Fruit fly (Drosophila melanogaster): ENCODE measurements around the gene Vps39.
A peak's percentile ranks its signal among the peaks of the same experiment; 100 is the strongest.

Vps39 gene

DNA sequence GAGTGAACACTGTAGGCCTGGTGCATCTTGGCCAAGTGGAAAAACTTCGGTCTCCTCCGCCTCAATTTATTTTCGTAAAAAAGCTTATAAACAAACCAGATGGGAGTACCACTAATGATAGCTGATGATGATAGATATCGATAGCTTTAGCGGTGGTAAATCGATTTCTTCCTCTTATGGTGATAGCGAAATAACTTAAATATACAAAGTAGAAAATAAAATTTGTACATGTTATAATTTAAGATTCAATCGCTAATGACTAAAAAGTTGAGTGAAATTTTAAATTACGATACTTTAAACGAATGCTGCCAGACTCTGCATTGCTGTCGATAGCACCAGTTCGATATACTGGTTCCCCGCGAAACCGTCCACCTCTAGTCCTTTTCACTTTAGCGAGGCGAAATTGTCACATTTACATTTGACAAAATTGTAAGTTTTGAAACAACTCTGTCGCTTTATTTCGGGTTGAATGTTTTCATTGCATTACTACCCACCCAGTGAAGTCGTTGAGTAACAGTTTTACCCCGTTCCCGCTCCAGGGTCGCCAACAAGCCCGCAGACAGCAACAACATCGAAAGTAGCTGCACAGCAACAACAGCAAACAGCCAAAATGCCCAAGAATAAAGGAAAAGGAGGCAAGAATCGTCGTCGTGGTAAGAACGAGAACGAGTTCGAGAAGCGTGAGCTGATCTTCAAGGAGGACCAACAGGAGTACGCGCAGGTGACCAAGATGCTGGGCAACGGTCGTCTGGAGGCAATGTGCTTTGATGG, at the start of gene Vps39, which contains the start of gene eIF1A:
Vps39 (minus strand) TSS at position 119 of the 771 bp plus-strand sequence.
eIF1A (plus strand) TSS at position 338 of the 771 bp plus-strand sequence.
- TF ChIP-seq noc (tag; optimal IDR thresholded peaks at IDR 0.05), result no peak

DNA sequence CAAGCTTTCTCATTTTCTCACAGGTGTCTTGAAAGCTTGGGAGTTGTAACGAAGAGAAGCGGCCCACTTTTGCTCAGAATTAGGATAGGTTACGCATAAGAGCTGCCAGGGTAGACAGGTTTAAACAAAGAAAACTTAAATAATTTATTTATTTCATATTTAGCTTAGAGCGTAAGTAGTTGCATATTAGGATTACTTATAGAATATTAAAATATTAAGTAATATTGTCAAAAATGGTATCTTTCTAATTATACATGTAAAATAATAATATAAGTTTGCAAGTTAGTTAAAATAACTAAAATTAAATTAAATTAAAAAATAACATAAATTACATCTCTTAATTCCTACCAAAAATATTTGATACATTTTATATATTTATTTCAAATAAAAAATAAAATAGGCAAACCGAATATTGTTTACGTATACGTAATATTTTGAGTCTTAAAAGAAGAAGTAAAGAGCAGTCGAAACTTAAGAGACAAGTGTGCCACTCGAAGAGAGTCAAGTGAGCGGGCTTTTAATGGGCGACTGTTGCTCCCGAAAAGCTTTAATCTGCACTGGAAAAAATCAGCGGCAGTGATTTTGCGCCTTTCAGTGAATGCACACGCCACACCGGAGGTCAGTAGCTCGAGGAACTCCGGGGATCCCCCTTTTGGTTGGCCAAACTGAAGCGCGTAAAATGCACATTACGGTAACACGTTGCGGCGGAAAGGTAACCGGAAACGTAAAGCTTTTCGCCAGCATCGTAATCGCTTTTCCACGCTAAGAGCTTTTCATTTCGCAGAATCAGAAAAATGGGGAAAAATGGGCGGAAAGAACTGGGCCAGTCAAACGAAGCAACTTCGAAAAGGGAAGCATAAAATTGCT, 40.8 kb upstream of the Vps39 start:
- TF ChIP-seq noc (tag; optimal IDR thresholded peaks at IDR 0.05), result no peak

DNA sequence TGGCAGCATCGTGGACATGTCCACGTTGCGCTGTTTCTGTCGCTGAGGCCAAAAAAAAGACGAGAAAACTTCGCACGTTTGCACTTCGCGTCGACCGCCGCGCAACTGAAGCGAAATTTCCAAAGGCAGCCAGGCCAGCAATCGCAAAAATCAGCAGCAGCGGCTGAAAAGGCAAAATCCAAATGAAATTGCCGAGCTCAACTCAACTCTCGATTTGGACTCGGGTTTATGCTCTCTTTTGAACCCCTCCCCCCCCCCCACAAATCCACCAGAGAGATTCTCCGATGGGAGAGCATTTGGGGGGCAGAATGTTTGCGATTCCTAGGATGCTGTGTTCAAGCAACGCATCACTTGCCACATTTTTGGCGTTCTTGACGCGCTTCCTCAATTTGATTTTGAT, 40.1 kb upstream of the Vps39 start, which contains the start of gene PKD:
PKD (minus strand) TSS at position 88 of the 400 bp plus-strand sequence.
- TF ChIP-seq noc (tag; optimal IDR thresholded peaks at IDR 0.05), result no peak

DNA sequence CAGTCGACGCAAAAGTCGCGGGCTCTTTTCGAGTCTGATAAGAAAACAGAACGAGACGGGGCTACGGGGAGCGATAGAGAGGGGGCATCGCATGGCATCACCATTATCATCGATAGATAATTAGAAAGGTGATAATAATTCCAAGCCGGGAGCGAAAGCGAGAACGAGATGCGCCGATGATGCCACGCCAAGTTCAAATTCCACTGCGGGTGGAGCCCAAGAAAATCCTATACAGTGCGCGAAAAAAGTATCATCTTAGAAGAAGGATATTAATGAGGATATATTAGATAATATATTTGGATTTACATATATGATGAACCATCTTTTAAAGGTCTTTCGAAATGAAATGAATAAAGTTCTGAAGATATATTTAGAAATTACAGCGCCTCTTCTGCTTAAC, 38.5 kb upstream of the Vps39 start:
- peak; percentile 30 for TF ChIP-seq noc (tag; optimal IDR thresholded peaks at IDR 0.05)

DNA sequence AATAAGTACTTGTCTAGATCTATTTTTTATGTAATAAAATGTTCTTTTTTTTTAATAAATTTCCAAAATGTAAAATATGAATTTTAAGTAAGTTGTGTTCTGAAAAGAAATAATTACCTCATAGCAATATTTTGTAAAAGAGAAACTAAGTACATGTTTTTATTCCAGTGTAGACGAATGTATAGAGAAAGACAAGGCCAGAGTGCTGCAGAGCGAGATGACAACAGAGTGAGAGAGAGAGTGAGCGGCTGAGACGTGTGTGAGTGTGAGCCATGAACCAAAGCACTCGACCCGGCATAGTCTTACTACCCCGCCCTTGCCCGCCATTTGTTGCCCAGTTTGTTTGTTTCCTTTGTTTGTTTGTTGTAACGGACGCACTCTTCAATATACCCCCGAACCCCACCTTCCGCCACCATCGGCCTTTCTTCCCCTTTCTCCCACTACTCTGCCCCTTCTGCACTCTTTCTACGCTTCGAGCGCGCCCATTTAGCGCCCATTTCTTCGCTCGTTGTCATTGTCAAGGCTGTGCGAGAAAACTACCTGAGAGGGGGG, 37.2 kb upstream of the Vps39 start:
- peak; percentile 10 for TF ChIP-seq noc (tag; optimal IDR thresholded peaks at IDR 0.05)

DNA sequence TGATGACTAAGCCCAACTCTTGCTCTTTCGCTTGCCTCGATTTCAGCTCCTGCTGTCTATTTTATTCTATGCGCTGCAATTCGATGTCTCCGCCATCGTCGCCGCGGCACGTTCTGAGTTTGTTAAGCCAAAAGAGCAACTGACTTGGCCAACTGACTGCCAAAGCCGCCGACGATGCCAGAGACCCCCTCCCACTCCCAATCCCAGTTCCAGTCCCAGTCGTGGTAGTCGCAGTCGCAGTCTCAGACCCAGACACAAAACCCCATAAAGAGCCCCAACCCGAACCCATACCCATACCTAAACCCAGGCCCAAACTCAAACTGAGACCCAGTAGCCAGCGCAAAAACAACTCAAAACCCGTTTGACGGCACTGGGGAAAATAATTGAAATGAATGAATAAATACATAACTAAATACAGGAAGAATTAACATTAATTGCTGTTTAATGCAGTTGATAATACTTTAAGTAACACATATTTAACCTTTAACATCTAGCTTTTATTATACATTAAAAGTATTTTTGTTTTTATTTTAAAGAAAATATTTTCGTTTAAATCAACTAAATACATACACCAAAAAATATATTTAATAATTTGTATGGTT, 36.6 kb upstream of the Vps39 start:
- TF ChIP-seq noc (tag; optimal IDR thresholded peaks at IDR 0.05), result no peak

DNA sequence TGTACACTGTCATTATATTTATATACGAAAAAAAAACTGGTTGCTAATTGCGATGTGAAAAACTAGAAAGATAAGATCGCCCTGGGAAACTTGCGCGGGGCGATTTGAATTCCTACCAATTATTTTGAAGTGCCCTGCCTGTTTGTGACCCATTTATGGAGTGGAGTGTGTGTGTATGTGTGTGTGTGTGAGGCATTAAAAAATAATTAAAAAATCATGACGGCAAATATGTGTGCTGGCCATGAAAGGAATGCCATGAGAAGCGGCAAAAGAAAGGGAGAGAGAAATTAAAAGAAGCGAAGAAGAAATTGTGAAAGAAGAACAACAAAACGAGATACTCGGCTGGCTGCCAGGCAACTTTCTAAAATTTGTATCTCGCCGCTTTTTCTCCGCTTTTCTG, 35.7 kb upstream of the Vps39 start:
- TF ChIP-seq noc (tag; optimal IDR thresholded peaks at IDR 0.05), result no peak

DNA sequence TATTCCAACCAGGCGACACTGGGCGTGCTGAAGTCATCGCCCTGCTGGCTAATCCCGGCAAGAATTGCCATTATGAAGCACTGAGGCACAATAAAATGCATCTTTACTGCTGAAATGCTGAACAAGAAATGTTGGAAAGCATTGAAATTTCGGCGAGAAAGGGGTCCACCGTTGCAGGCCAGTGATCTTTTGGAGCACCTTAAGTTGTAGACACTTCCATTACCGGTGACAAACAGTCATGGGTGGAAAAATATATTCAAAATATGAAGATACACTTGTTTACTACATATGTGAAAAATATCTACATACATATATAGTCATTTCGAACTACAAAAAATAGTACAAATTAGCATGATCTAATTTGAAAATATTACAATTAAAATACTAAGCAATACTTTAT, 28.5 kb upstream of the Vps39 start, which contains the start of gene CG7126:
CG7126 (minus strand) TSS at position 101 of the 400 bp plus-strand sequence.
- no peak for TF ChIP-seq noc (tag; optimal IDR thresholded peaks at IDR 0.05)

DNA sequence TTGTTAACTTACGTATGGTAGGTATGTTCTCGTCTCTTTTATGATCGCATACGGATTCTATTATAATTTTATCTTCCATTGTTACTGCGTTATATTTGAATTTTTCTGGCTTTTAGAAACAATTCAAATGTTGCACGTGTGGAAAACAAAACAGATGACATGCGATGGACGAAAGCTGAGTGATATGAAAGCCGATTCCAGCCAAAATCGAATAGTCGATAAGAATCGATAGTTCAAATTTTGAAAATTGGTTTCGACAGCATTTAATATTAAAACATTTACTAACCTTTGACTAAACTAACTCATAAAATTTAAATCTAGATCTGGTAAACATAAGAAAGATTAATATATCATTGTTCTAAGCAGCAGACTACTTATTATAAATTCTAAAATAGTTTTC, 27.3 kb upstream of the Vps39 start, which contains the start of gene Polr1E:
Polr1E (minus strand) TSS at position 160 of the 400 bp plus-strand sequence.
- TF ChIP-seq noc (tag; optimal IDR thresholded peaks at IDR 0.05), result no peak

DNA sequence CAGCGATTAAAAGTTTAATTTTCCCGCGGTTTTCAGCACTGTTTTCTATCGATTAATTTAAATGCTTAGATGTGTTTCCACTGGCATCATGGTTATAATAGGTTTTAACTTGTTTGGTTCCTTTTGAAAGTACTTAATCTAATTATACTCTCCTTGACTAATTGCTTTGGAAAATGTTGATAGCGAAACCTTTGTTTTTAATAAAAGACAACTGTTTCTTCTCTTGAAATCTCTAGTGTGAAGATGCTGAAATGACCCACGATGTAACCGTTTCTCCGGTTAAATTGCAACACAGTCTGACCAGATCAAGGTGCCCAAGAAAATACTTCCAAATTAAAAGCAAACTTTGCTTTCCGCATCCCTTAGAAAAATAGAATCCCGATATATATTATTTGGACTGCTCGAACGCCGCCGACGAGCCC, 24.7 kb upstream of the Vps39 start, which contains the start of gene Dlc90F:
Dlc90F (plus strand) TSS at position 330 of the 422 bp plus-strand sequence.
- TF ChIP-seq noc (tag; optimal IDR thresholded peaks at IDR 0.05), result peak; percentile 6

DNA sequence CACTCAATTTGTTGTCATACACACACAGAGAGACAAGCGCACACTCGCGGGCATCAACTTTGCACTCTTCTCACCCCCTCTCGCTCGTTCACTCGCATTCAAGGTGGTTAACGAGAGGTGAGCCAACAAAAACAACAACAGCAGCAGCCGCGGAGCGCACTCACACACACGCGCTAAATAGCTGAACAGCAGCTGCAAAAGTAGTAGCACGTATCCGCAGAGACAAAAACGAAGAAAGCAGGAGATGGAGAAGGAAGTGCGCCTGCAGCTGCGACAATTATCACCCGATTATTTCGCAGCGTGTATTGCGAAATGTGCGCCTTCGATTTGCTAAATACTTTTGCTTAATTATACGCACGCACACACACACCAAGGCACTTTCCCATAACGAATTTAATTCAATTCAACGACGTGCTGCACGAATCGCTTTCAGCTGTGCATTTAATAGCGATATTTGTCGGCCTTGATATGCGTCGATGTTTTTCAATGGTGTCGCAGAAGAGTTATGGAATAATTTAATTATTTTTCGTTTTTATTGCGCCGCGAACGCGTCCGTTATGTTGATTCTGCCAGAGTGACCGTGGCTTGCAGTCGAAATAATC, 24.2 kb upstream of the Vps39 start:
- TF ChIP-seq noc (tag; optimal IDR thresholded peaks at IDR 0.05), result peak; percentile 30

DNA sequence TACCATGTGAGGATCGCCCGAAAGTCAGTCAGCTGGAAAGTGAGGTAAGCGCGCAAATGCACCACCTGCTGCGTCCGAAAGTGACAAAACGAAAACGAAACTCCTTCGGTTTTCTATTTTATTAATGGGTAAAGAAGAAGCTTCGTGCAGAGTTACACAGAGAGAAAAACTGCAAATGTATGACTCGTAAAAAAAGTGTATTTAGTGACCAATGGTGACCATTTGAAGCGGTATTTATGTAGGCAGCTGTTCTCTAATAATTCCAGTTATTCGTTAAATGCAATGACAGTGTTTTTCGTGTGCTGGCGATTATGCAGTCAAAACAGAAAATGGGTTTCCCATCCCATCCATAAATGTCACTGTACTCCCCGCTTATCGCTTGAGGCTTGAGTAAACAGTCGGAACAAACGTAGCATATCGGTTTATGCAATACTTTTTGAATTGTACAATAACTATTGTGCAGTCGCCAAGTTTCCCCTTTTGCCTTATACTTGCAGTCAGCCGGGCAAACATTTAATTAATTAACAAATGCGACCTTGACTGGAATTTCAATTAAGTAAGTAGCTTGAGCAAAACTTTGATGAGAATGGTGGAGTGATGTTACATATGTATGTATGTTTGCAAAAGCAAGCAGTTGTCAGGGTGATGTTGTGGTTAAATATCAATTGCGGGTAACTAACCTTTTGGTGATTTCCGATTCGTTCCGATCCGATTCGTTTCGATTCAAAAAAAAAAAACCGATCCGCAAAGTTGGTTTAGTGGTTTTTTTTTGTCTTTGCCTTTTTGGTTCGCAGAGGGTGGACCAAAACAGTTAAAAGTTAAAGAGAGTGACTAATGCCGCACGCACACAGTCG, 23.4 kb upstream of the Vps39 start:
- no peak for TF ChIP-seq noc (tag; optimal IDR thresholded peaks at IDR 0.05)

DNA sequence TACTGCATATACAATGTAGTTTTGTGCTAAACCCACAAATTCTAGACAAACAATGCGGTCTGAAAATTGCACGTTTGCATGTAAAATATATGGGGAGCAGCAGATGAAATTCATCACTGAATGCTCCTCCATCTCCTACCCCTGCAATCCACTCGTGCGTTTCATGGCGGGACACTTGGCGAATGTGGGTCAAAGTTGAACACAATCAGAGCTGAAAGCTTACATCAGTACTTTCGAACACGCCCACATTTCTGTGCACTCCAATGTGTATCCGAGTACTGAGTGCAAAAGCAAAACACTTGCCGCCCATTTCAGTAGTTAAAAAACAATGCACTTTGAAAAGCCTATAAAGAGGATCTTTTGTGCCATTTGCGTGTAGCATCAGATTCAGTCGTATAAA, 22.5 kb upstream of the Vps39 start:
- TF ChIP-seq noc (tag; optimal IDR thresholded peaks at IDR 0.05), result no peak

DNA sequence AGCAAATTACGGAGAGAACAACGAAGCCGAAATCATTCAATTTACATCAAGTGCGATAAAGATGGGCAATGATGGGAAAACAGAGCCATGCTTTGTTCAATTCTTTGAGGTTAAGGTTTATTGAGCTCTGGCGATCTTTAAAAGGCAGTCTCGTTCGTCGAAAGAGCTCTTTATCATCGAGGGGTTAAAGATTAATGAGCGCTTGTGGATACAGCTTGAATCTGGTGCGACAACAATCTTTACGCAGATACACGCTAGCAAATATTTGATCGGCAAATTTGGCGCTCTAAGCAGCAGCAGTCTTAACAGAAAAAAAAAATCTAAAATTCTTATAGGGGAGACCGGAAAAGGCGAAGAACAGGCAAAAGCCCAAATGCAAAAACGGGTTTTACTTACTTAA, 21.8 kb upstream of the Vps39 start:
- TF ChIP-seq noc (tag; optimal IDR thresholded peaks at IDR 0.05), result no peak

Measured in whole organism, larva.